Worm (Caenorhabditis elegans) whole organism, late embryonic: Measurements from ENCODE around the gene evl-20.
"Not testable (repeated sequence)": the region's sequence is repeated elsewhere in the genome, so short reads cannot be mapped to it uniquely, and the experiment has no call there.

Experiments
- C38D4.7 ChIP-seq: fragments of 200-800 bp; sonication (Bioruptor generic); optimal IDR thresholded peaks from 2 replicates; lab custom pipeline; 2018; ENCODE audit warnings: mild to moderate bottlenecking, missing genetic modification characterization, moderate library complexity, missing compliant biosample characterization
- F13H6.1 ChIP-seq: sonication (generic microtip); optimal IDR thresholded peaks from 2 replicates; lab custom pipeline; 2016; ENCODE audit warnings: missing genetic modification characterization, missing compliant biosample characterization
- T23F11.4 ChIP-seq: fragments of 200-800 bp; sonication (Bioruptor generic); optimal IDR thresholded peaks from 2 replicates; lab custom pipeline; 2018; ENCODE audit warnings: mild to moderate bottlenecking, missing genetic modification characterization, missing compliant biosample characterization
- ahr-1 ChIP-seq: sonication (generic microtip); optimal IDR thresholded peaks from 2 replicates; lab custom pipeline; 2016; ENCODE audit warnings: missing genetic modification characterization, missing compliant biosample characterization
- ceh-14 ChIP-seq: sonication (generic microtip); optimal IDR thresholded peaks from 2 replicates; lab custom pipeline; 2016; ENCODE audit warnings: missing genotype, missing genetic modification characterization, missing compliant biosample characterization
- ceh-18 ChIP-seq: sonication (generic microtip); optimal IDR thresholded peaks from 2 replicates; lab custom pipeline; 2016; ENCODE audit warnings: missing genetic modification characterization, missing compliant biosample characterization
- ceh-2 ChIP-seq: sonication (generic microtip); optimal IDR thresholded peaks from 2 replicates; lab custom pipeline; 2016; ENCODE audit warnings: missing genotype, missing genetic modification characterization, missing compliant biosample characterization
- ceh-30 ChIP-seq: fragments of 150-350 bp; optimal IDR thresholded peaks from 2 replicates; lab custom pipeline; 2014; ENCODE audit warnings: missing biosample characterization, missing genetic modification characterization
- ceh-31 ChIP-seq: sonication (generic microtip); optimal IDR thresholded peaks from 2 replicates; lab custom pipeline; 2016; ENCODE audit warnings: missing genetic modification characterization, missing compliant biosample characterization
- ceh-34 ChIP-seq: sonication (generic microtip); optimal IDR thresholded peaks from 2 replicates; lab custom pipeline; 2016; ENCODE audit warnings: mild to moderate bottlenecking, missing genetic modification characterization, missing compliant biosample characterization
- ceh-45 ChIP-seq: fragments of 200-800 bp; sonication (Bioruptor generic); IDR thresholded peaks from 2 replicates; pipeline ENCODE4 v1.3.6; 2022; ENCODE audit warnings: missing genetic modification reagents, missing genetic modification characterization, missing compliant biosample characterization
- ceh-6 ChIP-seq: fragments of 200-800 bp; sonication (Bioruptor generic); optimal IDR thresholded peaks from 2 replicates; lab custom pipeline; 2018; ENCODE audit warnings: mild to moderate bottlenecking, missing genetic modification characterization, missing compliant biosample characterization
- che-1 ChIP-seq: sonication (generic microtip); optimal IDR thresholded peaks from 2 replicates; lab custom pipeline; 2016; ENCODE audit warnings: mild to moderate bottlenecking, missing genetic modification characterization, missing compliant biosample characterization
- dmd-4 ChIP-seq: sonication (generic microtip); optimal IDR thresholded peaks from 2 replicates; lab custom pipeline; 2016; ENCODE audit warnings: borderline replicate concordance, missing genetic modification characterization, missing compliant biosample characterization
- dve-1 ChIP-seq: sonication (generic microtip); optimal IDR thresholded peaks from 2 replicates; lab custom pipeline; 2017; ENCODE audit warnings: antibody characterized with exemption, mild to moderate bottlenecking, missing genetic modification characterization, missing compliant biosample characterization
- elt-2 ChIP-seq: sonication (generic microtip); optimal IDR thresholded peaks from 2 replicates; lab custom pipeline; 2016; ENCODE audit warnings: missing genetic modification reagents, missing genetic modification characterization, missing compliant biosample characterization
- fax-1 ChIP-seq: sonication (generic microtip); optimal IDR thresholded peaks from 2 replicates; lab custom pipeline; 2016; ENCODE audit warnings: missing genotype, missing genetic modification characterization, missing compliant biosample characterization
- fkh-6 ChIP-seq: sonication (generic microtip); optimal IDR thresholded peaks from 2 replicates; lab custom pipeline; 2016; ENCODE audit warnings: missing genetic modification characterization, missing compliant biosample characterization
- gmeb-2 ChIP-seq: sonication (generic microtip); optimal IDR thresholded peaks from 2 replicates; lab custom pipeline; 2016; ENCODE audit warnings: missing genetic modification characterization, inconsistent platforms, missing compliant biosample characterization
- hlh-13 ChIP-seq: fragments of 200-800 bp; sonication (Bioruptor generic); optimal IDR thresholded peaks from 2 replicates; lab custom pipeline; 2018; ENCODE audit warnings: mild to moderate bottlenecking, missing genetic modification characterization, missing compliant biosample characterization
- hlh-30 ChIP-seq: sonication (generic microtip); optimal IDR thresholded peaks from 2 replicates; lab custom pipeline; 2017; ENCODE audit warnings: antibody characterized with exemption, missing genetic modification characterization, missing compliant biosample characterization; ENCODE audit not compliant: insufficient read depth
- madf-2 ChIP-seq: sonication (generic microtip); optimal IDR thresholded peaks from 2 replicates; lab custom pipeline; 2017; ENCODE audit warnings: missing genetic modification characterization, missing compliant biosample characterization
- mec-3 ChIP-seq: sonication (generic microtip); optimal IDR thresholded peaks from 2 replicates; lab custom pipeline; 2016; ENCODE audit warnings: borderline replicate concordance, missing genetic modification characterization, missing compliant biosample characterization
- nfya-1 ChIP-seq: sonication (generic microtip); optimal IDR thresholded peaks from 2 replicates; lab custom pipeline; 2017; ENCODE audit warnings: missing genetic modification characterization, mild to moderate bottlenecking, missing compliant biosample characterization, antibody characterized with exemption, moderate library complexity
- nhr-232 ChIP-seq: sonication (generic microtip); optimal IDR thresholded peaks from 2 replicates; lab custom pipeline; 2016; ENCODE audit warnings: missing genetic modification characterization, missing compliant biosample characterization
- odd-2 ChIP-seq: sonication (generic microtip); optimal IDR thresholded peaks from 2 replicates; lab custom pipeline; 2017; ENCODE audit warnings: antibody characterized with exemption, mild to moderate bottlenecking, missing genetic modification characterization, missing compliant biosample characterization
- pros-1 ChIP-seq: fragments of 150-350 bp; optimal IDR thresholded peaks from 2 replicates; lab custom pipeline; 2014; ENCODE audit warnings: missing biosample characterization, missing genetic modification reagents, missing genetic modification characterization
- ref-2 ChIP-seq: sonication (generic microtip); optimal IDR thresholded peaks from 2 replicates; lab custom pipeline; 2016; ENCODE audit warnings: missing genetic modification characterization, missing compliant biosample characterization
- rnt-1 ChIP-seq: sonication (generic microtip); optimal IDR thresholded peaks from 2 replicates; lab custom pipeline; 2016; ENCODE audit warnings: missing genetic modification characterization, missing compliant biosample characterization
- sdc-2 ChIP-seq: sonication (generic microtip); optimal IDR thresholded peaks from 2 replicates; lab custom pipeline; 2016; ENCODE audit warnings: missing genotype, missing genetic modification characterization, missing compliant biosample characterization
- sox-2 ChIP-seq: fragments of 200-800 bp; sonication (Bioruptor generic); IDR thresholded peaks from 2 replicates; pipeline ENCODE4 v1.3.6; 2022; ENCODE audit warnings: missing genetic modification reagents, missing genetic modification characterization, missing compliant biosample characterization
- sox-4 ChIP-seq: sonication (generic microtip); optimal IDR thresholded peaks from 2 replicates; lab custom pipeline; 2017; ENCODE audit warnings: mild to moderate bottlenecking, missing genetic modification characterization, inconsistent platforms, missing compliant biosample characterization
- tbx-2 ChIP-seq: sonication (generic microtip); optimal IDR thresholded peaks from 2 replicates; lab custom pipeline; 2016; ENCODE audit warnings: missing genetic modification characterization, missing compliant biosample characterization
- ttx-3 ChIP-seq: sonication (generic microtip); optimal IDR thresholded peaks from 2 replicates; lab custom pipeline; 2016; ENCODE audit warnings: missing genetic modification reagents, missing genetic modification characterization, missing compliant biosample characterization
- unc-3 ChIP-seq, 2 experiments: fragments of 200-800 bp in 1 of 2; sonication (Bioruptor generic) in 1 of 2; sonication (generic microtip) in 1 of 2; conservative IDR thresholded peaks in 1 of 2; optimal IDR thresholded peaks in 1 of 2; 2 replicates each; pipeline versions ENCODE4 v1.3.6 to Lab custom; 2016 to 2022; ENCODE audit warnings: missing compliant biosample characterization in 2 of 2, missing genetic modification characterization in 2 of 2, missing genetic modification reagents in 1 of 2
- unc-55 ChIP-seq: sonication (generic microtip); optimal IDR thresholded peaks from 2 replicates; lab custom pipeline; 2017; ENCODE audit warnings: missing biosample characterization, missing genetic modification reagents, missing genetic modification characterization

Gene evl-20

ce11 chrII:8412935-8413334, 31.2 kb upstream of the evl-20 start:
- TF ChIP-seq elt-2 (tag; lab: Kevin White, UChicago): peak; percentile 65
- TF ChIP-seq ceh-34 (tag; lab: Kevin White, UChicago): no peak

- TF ChIP-seq ceh-30 (tag; lab: Kevin White, UChicago) (no peak), tbx-2 (tag; lab: Kevin White, UChicago) (peak; percentile 60), unc-55 (GFP tag; lab: Kevin White, UChicago) (peak; percentile 1), gmeb-2 (tag; lab: Kevin White, UChicago) (no peak), unc-3 (GFP tag; conservative IDR thresholded peaks at IDR 0.05; lab: Robert Waterston, UW) (no peak), unc-3 (tag; optimal IDR thresholded peaks at IDR 0.05; lab: Kevin White, UChicago) (no peak), dve-1 (tag; lab: Kevin White, UChicago) (no peak), elt-2 (tag; lab: Kevin White, UChicago) (no peak)
Observed at ce11 chrII:8415035-8415434, 29.1 kb upstream of the evl-20 start.

- no peak for TF ChIP-seq ttx-3 (tag; lab: Kevin White, UChicago)
- no peak for TF ChIP-seq madf-2
- TF ChIP-seq ceh-34 (tag; lab: Kevin White, UChicago): no peak
- no peak for TF ChIP-seq ceh-2 (tag; lab: Kevin White, UChicago)
- peak; percentile 22; the same call in 1 of the 2 replicates for TF ChIP-seq sox-2
- no peak for TF ChIP-seq sdc-2 (tag; lab: Kevin White, UChicago)
- peak; percentile 1 for TF ChIP-seq elt-2 (tag; lab: Kevin White, UChicago)
- no peak for TF ChIP-seq sox-4
Observed at ce11 chrII:8415462-8416037, 28.6 kb upstream of the evl-20 start.

- no peak for TF ChIP-seq sdc-2 (tag; lab: Kevin White, UChicago)
- no peak for TF ChIP-seq hlh-30
- peak; percentile 60 for TF ChIP-seq unc-55 (GFP tag; lab: Kevin White, UChicago)
- no peak for TF ChIP-seq rnt-1
- TF ChIP-seq madf-2: no peak
- TF ChIP-seq tbx-2 (tag; lab: Kevin White, UChicago): no peak
Observed at ce11 chrII:8417059-8417668, 26.9 kb upstream of the evl-20 start, which contains the start of gene fdgt-2. Gene fdgt-2, plus strand, starts transcription at chrII:8417618.

ce11 chrII:8419015-8419414, 25.1 kb upstream of the evl-20 start:
- TF ChIP-seq F13H6.1 (tag; lab: Kevin White, UChicago): no peak
- TF ChIP-seq ceh-30 (tag; lab: Kevin White, UChicago): no peak
- no peak for TF ChIP-seq ceh-34 (tag; lab: Kevin White, UChicago)
- TF ChIP-seq fkh-6 (tag; lab: Kevin White, UChicago): no peak
- no peak for TF ChIP-seq gmeb-2 (tag; lab: Kevin White, UChicago)
- TF ChIP-seq C38D4.7 (GFP tag; lab: Kevin White, UChicago): no peak
- TF ChIP-seq nfya-1: no peak
- no peak for TF ChIP-seq pros-1 (tag; lab: Kevin White, UChicago)

- TF ChIP-seq ceh-6; fax-1; ceh-2 (tag; lab: Kevin White, UChicago): not testable (repeated sequence)
Observed at ce11 chrII:8419798-8420197, 24.3 kb upstream of the evl-20 start, which contains the start of gene F14E5.8. Gene F14E5.8, plus strand, starts transcription at chrII:8420098.

ce11 chrII:8420775-8421388, 23.2 kb upstream of the evl-20 start:
- no peak for TF ChIP-seq mec-3 (tag; lab: Kevin White, UChicago)
- no peak for TF ChIP-seq odd-2 (tag; lab: Kevin White, UChicago)
- TF ChIP-seq che-1 (tag; lab: Kevin White, UChicago): no peak
- no peak for TF ChIP-seq dve-1 (tag; lab: Kevin White, UChicago)
- TF ChIP-seq ceh-14 (tag; lab: Kevin White, UChicago): no peak
- TF ChIP-seq ahr-1 (tag; lab: Kevin White, UChicago): no peak
- no peak for TF ChIP-seq T23F11.4 (GFP tag; lab: Kevin White, UChicago)
- no peak for TF ChIP-seq ceh-2 (tag; lab: Kevin White, UChicago)
- TF ChIP-seq madf-2: no peak
- TF ChIP-seq ref-2 (tag; lab: Kevin White, UChicago): no peak
- no peak for TF ChIP-seq rnt-1
- no peak for TF ChIP-seq ceh-45 (GFP tag; lab: Robert Waterston, UW)
- no peak for TF ChIP-seq ceh-18
- TF ChIP-seq dmd-4: no peak
- TF ChIP-seq nhr-232: no peak
- no peak for TF ChIP-seq ceh-31 (tag; lab: Kevin White, UChicago)
- TF ChIP-seq hlh-13 (GFP tag; lab: Kevin White, UChicago): no peak
